Worm (Caenorhabditis elegans) whole organism, midembryonic: ENCODE results near the gene irld-48.

ENCODE experiments used
- T22C8.4 ChIP-seq: fragments of 200-800 bp; sonication (Bioruptor generic); IDR thresholded peaks from 2 replicates; pipeline ENCODE4 v1.3.6; 2022; ENCODE audit warnings: missing genetic modification characterization, missing compliant biosample characterization
- cog-1 ChIP-seq: sonication (generic microtip); optimal IDR thresholded peaks from 2 replicates; lab custom pipeline; 2016; ENCODE audit warnings: missing genetic modification characterization, missing compliant biosample characterization
- flt-1 ChIP-seq: fragments of 200-800 bp; sonication (Bioruptor generic); IDR thresholded peaks from 2 replicates; pipeline ENCODE4 v1.3.6; 2022; ENCODE audit warnings: missing genetic modification characterization, missing compliant biosample characterization
- med-1 ChIP-seq: sonication (generic microtip); optimal IDR thresholded peaks from 2 replicates; lab custom pipeline; 2017; ENCODE audit warnings: missing genetic modification characterization, mild to moderate bottlenecking, missing compliant biosample characterization, antibody characterized with exemption, missing genetic modification reagents; ENCODE audit not compliant: insufficient read depth
- ztf-29 ChIP-seq: fragments of 200-800 bp; sonication (Bioruptor generic); IDR thresholded peaks from 2 replicates; pipeline ENCODE4 v1.3.6; 2022; ENCODE audit warnings: missing genetic modification reagents, missing genetic modification characterization, missing compliant biosample characterization

- no peak for TF ChIP-seq cog-1 (tag; lab: Kevin White, UChicago)
- no peak for TF ChIP-seq med-1 (GFP tag; lab: Kevin White, UChicago)
- TF ChIP-seq ztf-29 (GFP tag; lab: Robert Waterston, UW) = no peak
- TF ChIP-seq flt-1 (GFP tag; lab: Robert Waterston, UW) = no peak
- TF ChIP-seq T22C8.4 (GFP tag; lab: Robert Waterston, UW) = no peak
Measured at ce11 chrII:2997828-2998441, 42.1 kb downstream of the irld-48 start.
